Worm (Caenorhabditis elegans): Measurements from ENCODE around the gene nhr-210.

nhr-210 gene

ce11 chrV:500535-500934 lies 18.8 kb downstream of the nhr-210 start:
- TF ChIP-seq nhr-237 (tag; optimal IDR thresholded peaks at IDR 0.05) (no peak), elt-3 (tag; optimal IDR thresholded peaks at IDR 0.05) (no peak), lin-39 (tag; optimal IDR thresholded peaks at IDR 0.05) (no peak), R02D3.7 (tag; optimal IDR thresholded peaks at IDR 0.05) (no peak), lin-13 (GFP tag; optimal IDR thresholded peaks at IDR 0.05) (no peak), lin-11 (tag; optimal IDR thresholded peaks at IDR 0.05) (no peak), nhr-21 (tag; optimal IDR thresholded peaks at IDR 0.05) (no peak)

ce11 chrV:497399-497798 lies 21.9 kb downstream of the nhr-210 start, which contains the start of gene T01G6.1:
T01G6.1 (plus strand) TSS chrV:497699.
- no peak for TF ChIP-seq nhr-25 (tag; optimal IDR thresholded peaks at IDR 0.05)
- TF ChIP-seq lin-13 (GFP tag; optimal IDR thresholded peaks at IDR 0.05) = no peak
- TF ChIP-seq nhr-237 (tag; optimal IDR thresholded peaks at IDR 0.05) = no peak
- TF ChIP-seq ama-1 (optimal IDR thresholded peaks at IDR 0.05) = no peak

- TF ChIP-seq crh-2 (tag; optimal IDR thresholded peaks at IDR 0.05) (peak; percentile 27), nhr-21 (tag; optimal IDR thresholded peaks at IDR 0.05) (no peak), nhr-77 (tag; optimal IDR thresholded peaks at IDR 0.05) (no peak), lin-11 (tag; optimal IDR thresholded peaks at IDR 0.05) (no peak), C34F6.9 (tag; optimal IDR thresholded peaks at IDR 0.05) (no peak), nhr-129 (tag; optimal IDR thresholded peaks at IDR 0.05) (peak; percentile 48), sma-9 (GFP tag; optimal IDR thresholded peaks at IDR 0.05) (peak; percentile 73), sma-9 (tag; optimal IDR thresholded peaks at IDR 0.05) (no peak), gmeb-1 (tag; optimal IDR thresholded peaks at IDR 0.05) (peak; percentile 20), ztf-11 (tag; optimal IDR thresholded peaks at IDR 0.05) (no peak), blmp-1 (tag; optimal IDR thresholded peaks at IDR 0.05; ENCODE audit: insufficient read depth) (no peak), fos-1 (tag; optimal IDR thresholded peaks at IDR 0.05) (peak; percentile 72), nhr-237 (tag; optimal IDR thresholded peaks at IDR 0.05) (no peak)
Measured at ce11 chrV:494284-494683, 25.1 kb downstream of the nhr-210 start, which contains the start of gene nhr-131. nhr-131 (plus strand) TSS chrV:494370.

- TF ChIP-seq nhr-129 (tag; optimal IDR thresholded peaks at IDR 0.05) (no peak), nhr-11 (tag; optimal IDR thresholded peaks at IDR 0.05) (no peak), fos-1 (tag; optimal IDR thresholded peaks at IDR 0.05) (no peak), nhr-12 (tag; optimal IDR thresholded peaks at IDR 0.05) (no peak), lin-39 (tag; optimal IDR thresholded peaks at IDR 0.05) (no peak), nhr-21 (tag; optimal IDR thresholded peaks at IDR 0.05) (no peak), nhr-25 (tag; optimal IDR thresholded peaks at IDR 0.05) (no peak), unc-62 (GFP tag; optimal IDR thresholded peaks at IDR 0.05) (no peak), ZK546.5 (tag; optimal IDR thresholded peaks at IDR 0.05) (no peak)
Measured at ce11 chrV:491432-491831, 27.9 kb downstream of the nhr-210 start, which contains the start of gene str-196. str-196 (plus strand) TSS chrV:491732.

ce11 chrV:489320-489719 lies 30.0 kb downstream of the nhr-210 start, which contains the start of gene nhr-106:
nhr-106 (plus strand) TSS chrV:489620.
- TF ChIP-seq fos-1 (tag; optimal IDR thresholded peaks at IDR 0.05) = peak; percentile 41
- TF ChIP-seq nhr-237 (tag; optimal IDR thresholded peaks at IDR 0.05) = no peak

- TF ChIP-seq nhr-10 (tag; optimal IDR thresholded peaks at IDR 0.05) = no peak
- TF ChIP-seq C34F6.9 (tag; optimal IDR thresholded peaks at IDR 0.05) = no peak
- TF ChIP-seq ZK546.5 (tag; optimal IDR thresholded peaks at IDR 0.05) = no peak
- TF ChIP-seq snpc-4 (tag; optimal IDR thresholded peaks at IDR 0.05) = no peak
- no peak for TF ChIP-seq nhr-12 (tag; optimal IDR thresholded peaks at IDR 0.05)
- TF ChIP-seq F13H6.1 (tag; optimal IDR thresholded peaks at IDR 0.05) = no peak
- TF ChIP-seq nhr-21 (tag; optimal IDR thresholded peaks at IDR 0.05) = no peak
- no peak for TF ChIP-seq lin-39 (tag; optimal IDR thresholded peaks at IDR 0.05)
- TF ChIP-seq elt-1 (tag; optimal IDR thresholded peaks at IDR 0.05) = no peak
- no peak for TF ChIP-seq mab-5 (tag; optimal IDR thresholded peaks at IDR 0.05)
- no peak for TF ChIP-seq nhr-77 (tag; optimal IDR thresholded peaks at IDR 0.05)
- TF ChIP-seq crh-2 (tag; optimal IDR thresholded peaks at IDR 0.05) = no peak
- no peak for TF ChIP-seq alr-1 (tag; optimal IDR thresholded peaks at IDR 0.05)
Measured at ce11 chrV:487980-488379, 31.4 kb downstream of the nhr-210 start.

- TF ChIP-seq nhr-23 (tag; optimal IDR thresholded peaks at IDR 0.05) (no peak), ztf-1 (GFP tag; conservative IDR thresholded peaks at IDR 0.05) (no peak), dmd-4 (tag; optimal IDR thresholded peaks at IDR 0.05) (no peak), ama-1 (optimal IDR thresholded peaks at IDR 0.05) (no peak), ZK546.5 (tag; optimal IDR thresholded peaks at IDR 0.05) (no peak), C34F6.9 (tag; optimal IDR thresholded peaks at IDR 0.05) (no peak), fos-1 (tag; optimal IDR thresholded peaks at IDR 0.05) (no peak), lin-11 (tag; optimal IDR thresholded peaks at IDR 0.05) (no peak), unc-39 (tag; optimal IDR thresholded peaks at IDR 0.05) (no peak), nhr-129 (tag; optimal IDR thresholded peaks at IDR 0.05) (no peak), gmeb-1 (tag; optimal IDR thresholded peaks at IDR 0.05) (no peak), lin-13 (GFP tag; optimal IDR thresholded peaks at IDR 0.05) (no peak), aly-2 (tag; optimal IDR thresholded peaks at IDR 0.05) (no peak)
Measured at ce11 chrV:486684-487083, 32.7 kb downstream of the nhr-210 start, which contains the start of gene nhr-211. nhr-211 (plus strand) TSS chrV:486984.

All from whole organism, L2 larva.